Worm (Caenorhabditis elegans) whole organism, L3 larva: ENCODE results near the gene T20G5.9.

ENCODE experiments used
- ZK546.5 ChIP-seq: sonication (generic microtip); optimal IDR thresholded peaks from 2 replicates; lab custom pipeline; 2017; ENCODE audit warnings: missing biosample characterization, missing genetic modification characterization
- aly-2 ChIP-seq: fragments of 150-350 bp; optimal IDR thresholded peaks from 2 replicates; lab custom pipeline; 2014; ENCODE audit warnings: missing biosample characterization, missing genetic modification characterization
- ama-1 ChIP-seq: fragments of 150-350 bp; optimal IDR thresholded peaks from 2 replicates; lab custom pipeline; 2018
- ceh-82 ChIP-seq: fragments of 150-350 bp; optimal IDR thresholded peaks from 2 replicates; lab custom pipeline; 2014; ENCODE audit warnings: missing biosample characterization, missing genetic modification characterization
- ceh-9 ChIP-seq: sonication (generic microtip); optimal IDR thresholded peaks from 2 replicates; lab custom pipeline; 2018; ENCODE audit warnings: missing biosample characterization, missing genetic modification characterization
- egl-27 ChIP-seq: sonication (generic microtip); optimal IDR thresholded peaks from 4 replicates; lab custom pipeline; 2017; ENCODE audit warnings: missing biosample characterization, missing genetic modification reagents, missing genetic modification characterization
- elt-3 ChIP-seq, 3 experiments: fragments of 150-350 bp in 1 of 3; sonication (generic microtip) in 2 of 3; optimal IDR thresholded peaks; 2 replicates in 2 of 3; 4 replicates in 1 of 3; lab custom pipeline; 2014 to 2017; ENCODE audit warnings: missing biosample characterization in 3 of 3, missing genetic modification characterization in 3 of 3
- fkh-10 ChIP-seq: sonication (generic microtip); optimal IDR thresholded peaks from 2 replicates; lab custom pipeline; 2017; ENCODE audit warnings: missing biosample characterization, missing genetic modification reagents, missing genetic modification characterization
- jun-1 ChIP-seq: fragments of 150-350 bp; optimal IDR thresholded peaks from 2 replicates; lab custom pipeline; 2014; ENCODE audit warnings: missing biosample characterization, missing genetic modification reagents, missing genetic modification characterization
- lin-15B ChIP-seq: fragments of 150-350 bp; optimal IDR thresholded peaks from 2 replicates; lab custom pipeline; 2014; ENCODE audit warnings: missing biosample characterization, missing genetic modification characterization
- nhr-12 ChIP-seq: fragments of 150-350 bp; optimal IDR thresholded peaks from 2 replicates; lab custom pipeline; 2014; ENCODE audit warnings: missing biosample characterization, missing genetic modification characterization
- nhr-28 ChIP-seq: fragments of 150-350 bp; optimal IDR thresholded peaks from 2 replicates; lab custom pipeline; 2014; ENCODE audit warnings: missing biosample characterization, missing genetic modification characterization
- nhr-76 ChIP-seq: fragments of 150-350 bp; sonication (generic microtip); optimal IDR thresholded peaks from 5 replicates; lab custom pipeline; 2014; ENCODE audit warnings: missing biosample characterization, missing genetic modification characterization
- ztf-4 ChIP-seq: fragments of 150-350 bp; optimal IDR thresholded peaks from 2 replicates; lab custom pipeline; 2014; ENCODE audit warnings: missing biosample characterization, missing genetic modification characterization

ce11 chrIII:10216585-10217278 is 7.1 kb downstream of the T20G5.9 start, which contains the start of gene cts-1:
- TF ChIP-seq fkh-10 (GFP tag; lab: Kevin White, UChicago) (no peak), aly-2 (no peak), ama-1 (lab: Kevin White, UChicago) (peak; percentile 44), ceh-82 (tag; lab: Kevin White, UChicago) (no peak), ceh-9 (no peak), jun-1 (tag; lab: Kevin White, UChicago) (peak; percentile 86), egl-27 (tag; lab: Kevin White, UChicago) (peak; percentile 77), nhr-28 (tag; lab: Kevin White, UChicago) (no peak), nhr-12 (no peak), lin-15B (peak; percentile 92), ztf-4 (tag; lab: Kevin White, UChicago) (no peak), elt-3 (tag; optimal IDR thresholded peaks at IDR 0.05; lab: Kevin White, UChicago) (peak in 1 of 3 experiments; percentile 70), nhr-76 (tag; lab: Kevin White, UChicago) (peak; percentile 33), ZK546.5 (tag; lab: Kevin White, UChicago) (no peak)
